Fruit fly (Drosophila melanogaster) whole organism, embryonic: ENCODE measurements around the gene CG42449.

Source experiments
- ATbp ChIP-seq: fragments of 200-800 bp; sonication (Bioruptor generic); optimal IDR thresholded peaks from 2 replicates; lab custom pipeline; 2017; ENCODE audit warnings: missing biosample characterization, mild to moderate bottlenecking, missing genetic modification characterization, missing genetic modification reagents
- Aef1 ChIP-seq: fragments of 200-800 bp; sonication (Bioruptor generic); IDR thresholded peaks from 3 replicates; pipeline ENCODE4 v1.3.6; 2022; ENCODE audit warnings: missing biosample characterization, missing genetic modification characterization
- CG1024 ChIP-seq: fragments of 200-800 bp; sonication (Bioruptor generic); IDR thresholded peaks from 2 replicates; pipeline ENCODE4 v1.3.6; 2022; ENCODE audit warnings: missing biosample characterization, missing genetic modification characterization
- CG10565 ChIP-seq: fragments of 200-800 bp; sonication (Bioruptor generic); optimal IDR thresholded peaks from 3 replicates; lab custom pipeline; 2016; ENCODE audit warnings: missing biosample characterization, mild to moderate bottlenecking, missing genetic modification characterization
- CG11504 ChIP-seq: fragments of 200-800 bp; sonication (Bioruptor generic); optimal IDR thresholded peaks from 3 replicates; lab custom pipeline; 2019; ENCODE audit warnings: missing biosample characterization, mild to moderate bottlenecking, missing genetic modification characterization, moderate library complexity
- CG12236 ChIP-seq: fragments of 200-800 bp; sonication (Bioruptor generic); optimal IDR thresholded peaks from 2 replicates; lab custom pipeline; 2016; ENCODE audit warnings: missing biosample characterization, missing genetic modification characterization
- CG13296 ChIP-seq: fragments of 200-800 bp; sonication (Bioruptor generic); optimal IDR thresholded peaks from 3 replicates; lab custom pipeline; 2018; ENCODE audit warnings: missing biosample characterization, mild to moderate bottlenecking, missing genetic modification characterization
- CG13894 ChIP-seq: fragments of 200-800 bp; sonication (Bioruptor generic); optimal IDR thresholded peaks from 3 replicates; lab custom pipeline; 2018; ENCODE audit warnings: missing biosample characterization, mild to moderate bottlenecking, missing genetic modification characterization, moderate library complexity
- CG15601 ChIP-seq: fragments of 200-800 bp; sonication (Bioruptor generic); optimal IDR thresholded peaks from 3 replicates; lab custom pipeline; 2019; ENCODE audit warnings: missing biosample characterization, mild to moderate bottlenecking, missing genetic modification characterization, moderate library complexity
- CG15696 ChIP-seq: fragments of 200-800 bp; sonication (Bioruptor generic); optimal IDR thresholded peaks from 2 replicates; lab custom pipeline; 2019; ENCODE audit warnings: missing biosample characterization, mild to moderate bottlenecking, missing genetic modification characterization, moderate library complexity
- CG16779 ChIP-seq: fragments of 200-800 bp; sonication (Bioruptor generic); IDR thresholded peaks from 2 replicates; pipeline ENCODE4 v1.3.6; 2022; ENCODE audit warnings: missing biosample characterization, missing genetic modification characterization
- CG17359 ChIP-seq: fragments of 200-800 bp; sonication (Bioruptor generic); optimal IDR thresholded peaks from 3 replicates; lab custom pipeline; 2018; ENCODE audit warnings: missing biosample characterization, mild to moderate bottlenecking, missing genetic modification characterization, moderate library complexity
- CG17568 ChIP-seq: fragments of 200-800 bp; sonication (Bioruptor generic); optimal IDR thresholded peaks from 2 replicates; lab custom pipeline; 2018; ENCODE audit warnings: missing biosample characterization, mild to moderate bottlenecking, missing genetic modification characterization, moderate library complexity
- CG2129 ChIP-seq: fragments of 200-800 bp; sonication (Bioruptor generic); IDR thresholded peaks from 2 replicates; pipeline ENCODE4 v1.3.6; 2022; ENCODE audit warnings: missing biosample characterization, missing genetic modification characterization; ENCODE audit not compliant: partially characterized antibody
- CG2678 ChIP-seq: fragments of 200-800 bp; sonication (Bioruptor generic); optimal IDR thresholded peaks from 3 replicates; lab custom pipeline; 2019; ENCODE audit warnings: missing biosample characterization, mild to moderate bottlenecking, missing genetic modification characterization, moderate library complexity
- CG2712 ChIP-seq: fragments of 200-800 bp; optimal IDR thresholded peaks from 3 replicates; lab custom pipeline; 2019; ENCODE audit warnings: missing biosample characterization, mild to moderate bottlenecking, missing genetic modification characterization, moderate library complexity
- CG34224 ChIP-seq: fragments of 200-800 bp; sonication (Bioruptor generic); IDR thresholded peaks from 3 replicates; pipeline ENCODE4 v1.3.6; 2022; ENCODE audit warnings: missing biosample characterization, missing genetic modification characterization; ENCODE audit not compliant: partially characterized antibody
- CG34376 ChIP-seq: fragments of 200-800 bp; sonication (Bioruptor generic); optimal IDR thresholded peaks from 2 replicates; lab custom pipeline; 2018; ENCODE audit warnings: missing biosample characterization, mild to moderate bottlenecking, missing genetic modification characterization
- CG4360 ChIP-seq: fragments of 200-800 bp; sonication (Bioruptor generic); IDR thresholded peaks from 2 replicates; pipeline ENCODE4 v1.3.6; 2022; ENCODE audit warnings: missing biosample characterization, missing genetic modification characterization
- CG6765 ChIP-seq: fragments of 200-800 bp; sonication (Bioruptor generic); optimal IDR thresholded peaks from 3 replicates; lab custom pipeline; 2017; ENCODE audit warnings: missing biosample characterization, mild to moderate bottlenecking, missing genetic modification characterization
- CG7928 ChIP-seq: fragments of 200-800 bp; sonication (Bioruptor generic); optimal IDR thresholded peaks from 2 replicates; lab custom pipeline; 2017; ENCODE audit warnings: missing biosample characterization, mild to moderate bottlenecking, missing genetic modification characterization
- CG8388 ChIP-seq: fragments of 200-800 bp; sonication (Bioruptor generic); optimal IDR thresholded peaks from 2 replicates; lab custom pipeline; 2019; ENCODE audit warnings: missing biosample characterization, mild to moderate bottlenecking, missing genetic modification characterization, moderate library complexity
- CG8478 ChIP-seq: fragments of >200 bp; optimal IDR thresholded peaks from 2 replicates; lab custom pipeline; 2018
- CG8765 ChIP-seq: fragments of 200-800 bp; sonication (Bioruptor generic); IDR thresholded peaks from 2 replicates; pipeline ENCODE4 v1.3.6; 2022; ENCODE audit warnings: missing biosample characterization, missing genetic modification characterization
- Gug ChIP-seq: fragments of 200-800 bp; sonication (Bioruptor generic); IDR thresholded peaks from 4 replicates; pipeline ENCODE4 v1.3.6; 2022; ENCODE audit warnings: missing biosample characterization, missing genetic modification characterization
- HHEX ChIP-seq: fragments of 200-800 bp; sonication (Bioruptor generic); optimal IDR thresholded peaks from 3 replicates; lab custom pipeline; 2017; ENCODE audit warnings: missing biosample characterization, mild to moderate bottlenecking, missing genetic modification characterization, missing genetic modification reagents
- HLH3B ChIP-seq: fragments of 200-800 bp; sonication (Bioruptor generic); IDR thresholded peaks from 2 replicates; pipeline ENCODE4 v1.3.6; 2022; ENCODE audit warnings: missing biosample characterization, missing genetic modification characterization
- Hr78 ChIP-seq, 2 experiments: fragments of 200-800 bp in 1 of 2; fragments of >200 bp in 1 of 2; sonication (Bioruptor generic) in 1 of 2; optimal IDR thresholded peaks; 2 replicates each; lab custom pipeline; 2017 to 2019; ENCODE audit warnings: missing biosample characterization in 2 of 2, missing genetic modification characterization in 2 of 2, mild to moderate bottlenecking in 1 of 2, moderate library complexity in 1 of 2
- NC2α ChIP-seq: fragments of 200-800 bp; sonication (Bioruptor generic); optimal IDR thresholded peaks from 2 replicates; lab custom pipeline; 2016; ENCODE audit warnings: missing biosample characterization, missing genetic modification characterization
- Sox102F ChIP-seq: fragments of 200-800 bp; sonication (Bioruptor generic); optimal IDR thresholded peaks from 2 replicates; lab custom pipeline; 2018; ENCODE audit warnings: missing biosample characterization, mild to moderate bottlenecking, missing genetic modification characterization, moderate library complexity
- Sry-δ ChIP-seq: fragments of 200-800 bp; sonication (Bioruptor generic); optimal IDR thresholded peaks from 2 replicates; lab custom pipeline; 2016; ENCODE audit warnings: missing biosample characterization, missing genetic modification characterization
- Xbp1 ChIP-seq: fragments of 200-800 bp; sonication (Bioruptor generic); optimal IDR thresholded peaks from 3 replicates; lab custom pipeline; 2016; ENCODE audit warnings: missing biosample characterization, mild to moderate bottlenecking, missing genetic modification characterization
- bsh ChIP-seq, 2 experiments: fragments of 200-800 bp; sonication (Bioruptor generic); optimal IDR thresholded peaks; 2 replicates each; lab custom pipeline; 2017 to 2018; ENCODE audit warnings: mild to moderate bottlenecking in 2 of 2, missing biosample characterization in 2 of 2, missing genetic modification characterization in 2 of 2, moderate library complexity in 1 of 2
- ci ChIP-seq: fragments of 200-800 bp; sonication (Bioruptor generic); IDR thresholded peaks from 3 replicates; pipeline ENCODE4 v1.3.6; 2022; ENCODE audit warnings: missing biosample characterization, missing genetic modification characterization
- dimm ChIP-seq: fragments of 200-800 bp; sonication (Bioruptor generic); IDR thresholded peaks from 2 replicates; pipeline ENCODE4 v1.3.6; 2022; ENCODE audit warnings: missing biosample characterization, missing genetic modification characterization
- dmrt11E ChIP-seq: fragments of 200-800 bp; sonication (Bioruptor generic); optimal IDR thresholded peaks from 3 replicates; lab custom pipeline; 2018; ENCODE audit warnings: missing biosample characterization, mild to moderate bottlenecking, missing genetic modification characterization, moderate library complexity
- grn ChIP-seq: fragments of 200-800 bp; sonication (Bioruptor generic); optimal IDR thresholded peaks from 3 replicates; lab custom pipeline; 2017; ENCODE audit warnings: missing biosample characterization, missing genetic modification characterization
- ind ChIP-seq: fragments of 200-800 bp; sonication (Bioruptor generic); optimal IDR thresholded peaks from 3 replicates; lab custom pipeline; 2016; ENCODE audit warnings: missing biosample characterization, missing genetic modification characterization
- jumu ChIP-seq: fragments of 200-800 bp; sonication (Bioruptor generic); optimal IDR thresholded peaks from 3 replicates; lab custom pipeline; 2016; ENCODE audit warnings: missing biosample characterization, missing genetic modification characterization
- lab ChIP-seq: fragments of 200-800 bp; sonication (Bioruptor generic); optimal IDR thresholded peaks from 3 replicates; lab custom pipeline; 2017; ENCODE audit warnings: missing biosample characterization, missing genetic modification characterization, mild to moderate bottlenecking, moderate library complexity, missing genetic modification reagents
- oc ChIP-seq: fragments of 200-800 bp; sonication (Bioruptor generic); optimal IDR thresholded peaks from 2 replicates; lab custom pipeline; 2018; ENCODE audit warnings: missing biosample characterization, mild to moderate bottlenecking, missing genetic modification characterization, moderate library complexity
- org-1 ChIP-seq: fragments of 200-800 bp; sonication (Bioruptor generic); optimal IDR thresholded peaks from 2 replicates; lab custom pipeline; 2017; ENCODE audit warnings: missing biosample characterization, missing genetic modification characterization
- otp ChIP-seq: fragments of 200-800 bp; sonication (Bioruptor generic); IDR thresholded peaks from 3 replicates; pipeline ENCODE4, ENCODE4 v1.3.6; 2022; ENCODE audit warnings: missing biosample characterization, missing genetic modification characterization
- phol ChIP-seq: fragments of 200-800 bp; sonication (Bioruptor generic); optimal IDR thresholded peaks from 3 replicates; lab custom pipeline; 2018; ENCODE audit warnings: missing biosample characterization, mild to moderate bottlenecking, missing genetic modification characterization, moderate library complexity
- pros ChIP-seq: fragments of 200-800 bp; sonication (Bioruptor generic); optimal IDR thresholded peaks from 3 replicates; lab custom pipeline; 2019; ENCODE audit warnings: missing biosample characterization, mild to moderate bottlenecking, missing genetic modification characterization, moderate library complexity
- row ChIP-seq: fragments of 200-800 bp; sonication (Bioruptor generic); IDR thresholded peaks from 3 replicates; pipeline ENCODE4 v1.3.6; 2022; ENCODE audit warnings: missing biosample characterization, missing genetic modification characterization
- sim ChIP-seq: fragments of 200-800 bp; sonication (Bioruptor generic); IDR thresholded peaks from 2 replicates; pipeline ENCODE4 v1.3.6; 2022; ENCODE audit warnings: missing biosample characterization, missing genetic modification characterization
- sima ChIP-seq: fragments of 200-800 bp; sonication (Bioruptor generic); optimal IDR thresholded peaks from 2 replicates; lab custom pipeline; 2016; ENCODE audit warnings: missing biosample characterization, missing genetic modification characterization
- tll ChIP-seq, 2 experiments: fragments of 200-800 bp in 1 of 2; fragments of >200 bp in 1 of 2; sonication (Bioruptor generic) in 1 of 2; optimal IDR thresholded peaks; 2 replicates each; lab custom pipeline; 2017 to 2019; ENCODE audit warnings: missing biosample characterization in 2 of 2, missing genetic modification characterization in 2 of 2, mild to moderate bottlenecking in 1 of 2, moderate library complexity in 1 of 2

Gene CG42449

dm6 chrX:5646228-5646627 is 36.8 kb upstream of the CG42449 start (continued):
- TF ChIP-seq CG12236 (GFP tag; lab: Kevin White, UChicago) (no peak), CG6765 (GFP tag; lab: Kevin White, UChicago) (no peak), CG2678 (tag; lab: Kevin White, UChicago) (peak; percentile 46), dmrt11E (peak; percentile 49), Sox102F (GFP tag; lab: Kevin White, UChicago) (peak; percentile 30), ATbp (peak; percentile 11), CG2712 (peak; percentile 41), Gug (GFP tag; lab: Robert Waterston, UW) (no peak), HLH3B (GFP tag; lab: Robert Waterston, UW) (0 out of 2 replicates have a peak, but pooled peaks have one; percentile 7), CG17359 (tag; lab: Kevin White, UChicago) (peak; percentile 43), dimm (no peak), jumu (GFP tag; lab: Kevin White, UChicago) (peak; percentile 13), CG11504 (tag; lab: Kevin White, UChicago) (peak; percentile 53), CG8478 (lab: Kevin White, UChicago) (no peak), org-1 (peak; percentile 1), oc (tag; lab: Kevin White, UChicago) (peak; percentile 18), HHEX (GFP tag; lab: Kevin White, UChicago) (no peak), bsh (GFP tag; optimal IDR thresholded peaks at IDR 0.05; lab: Kevin White, UChicago) (peak in 1 of 2 experiments; percentile 56), CG2129 (GFP tag; lab: Robert Waterston, UW) (no peak), ci (GFP tag; lab: Robert Waterston, UW) (peak; percentile 45; the same call in 1 of the 3 replicates), ind (GFP tag; lab: Kevin White, UChicago) (peak; percentile 14), CG1024 (GFP tag; lab: Robert Waterston, UW) (0 out of 2 replicates have a peak, but pooled peaks have one; percentile 4), Hr78 (GFP tag; optimal IDR thresholded peaks at IDR 0.05; lab: Kevin White, UChicago) (no peak), CG8388 (peak; percentile 16), Xbp1 (GFP tag; lab: Kevin White, UChicago) (peak; percentile 23), lab (GFP tag; lab: Kevin White, UChicago) (peak; percentile 30), row (GFP tag; lab: Robert Waterston, UW) (peak; percentile 59), tll (GFP tag; optimal IDR thresholded peaks at IDR 0.05; lab: Kevin White, UChicago) (no peak), phol (tag; lab: Kevin White, UChicago) (peak; percentile 51), Aef1 (GFP tag; lab: Robert Waterston, UW) (no peak), CG15601 (tag; lab: Kevin White, UChicago) (peak; percentile 16)

DNA sequence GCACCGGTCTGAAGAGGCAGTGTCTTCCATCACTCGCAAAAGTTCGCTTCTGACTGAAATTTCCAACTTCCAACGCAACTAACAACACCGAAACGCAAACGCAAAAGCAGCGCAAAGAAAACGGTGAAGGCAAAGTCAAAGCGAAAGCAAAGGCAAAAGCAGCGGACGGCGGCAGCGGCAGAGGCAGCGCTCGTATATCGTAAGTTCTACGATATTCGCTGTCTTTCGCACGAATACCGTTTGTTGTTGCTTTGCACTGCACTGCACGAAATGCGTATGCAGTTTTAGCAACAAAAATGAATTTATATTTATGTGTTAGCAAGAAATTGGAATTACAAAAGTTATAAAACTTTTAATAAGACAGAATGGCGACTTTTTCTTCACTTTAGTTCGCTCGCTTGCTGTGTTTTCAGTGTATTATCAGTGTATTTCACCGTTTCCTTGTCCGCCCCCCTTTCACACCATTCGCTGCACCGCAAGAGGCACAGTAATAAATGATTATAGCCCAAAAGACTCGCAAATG is 34.5 kb upstream of the CG42449 start, which contains the start of gene OtopLa:
TSS of gene OtopLa (minus strand) at position 51 of the 523 bp plus-strand sequence.
- TF ChIP-seq pros (GFP tag; lab: Kevin White, UChicago) (no peak), otp (GFP tag; lab: Robert Waterston, UW) (peak; percentile 87), CG12236 (GFP tag; lab: Kevin White, UChicago) (peak; percentile 62), CG8765 (GFP tag; lab: Robert Waterston, UW) (peak; percentile 64; the same call in 1 of the 2 replicates), CG34376 (GFP tag; lab: Kevin White, UChicago) (peak; percentile 42), CG16779 (GFP tag; lab: Robert Waterston, UW) (peak; percentile 62; the same call in 1 of the 2 replicates), CG4360 (GFP tag; lab: Robert Waterston, UW) (peak; percentile 72), CG13296 (peak; percentile 72), Sry-δ (GFP tag; lab: Kevin White, UChicago) (peak; percentile 31), CG7928 (GFP tag; lab: Kevin White, UChicago) (peak; percentile 26), CG10565 (GFP tag; lab: Kevin White, UChicago) (peak; percentile 46), sima (GFP tag; lab: Kevin White, UChicago) (peak; percentile 54), CG15696 (peak; percentile 53), grn (GFP tag; lab: Kevin White, UChicago) (no peak), NC2α (GFP tag; lab: Kevin White, UChicago) (peak; percentile 44), sim (GFP tag; lab: Robert Waterston, UW) (peak; percentile 67; the same call in 1 of the 2 replicates), CG13894 (tag; lab: Kevin White, UChicago) (peak; percentile 54), CG34224 (no peak), CG17568 (peak; percentile 66)
